Worm (Caenorhabditis elegans): Measurements from ENCODE around the gene ZK381.62.

Gene ZK381.62

ce11 chrIV:6971213-6971612, at the start of gene ZK381.62:
Gene ZK381.62 (minus strand): TSS chrIV:6971313.
- no peak for TF ChIP-seq nhr-76 (tag; optimal IDR thresholded peaks at IDR 0.05)
- TF ChIP-seq hlh-1 (tag; optimal IDR thresholded peaks at IDR 0.05) = no peak
- TF ChIP-seq lsy-2 (tag; optimal IDR thresholded peaks at IDR 0.05) = no peak
- no peak for TF ChIP-seq pha-4 (tag; optimal IDR thresholded peaks at IDR 0.05)
- TF ChIP-seq nhr-12 (tag; optimal IDR thresholded peaks at IDR 0.05) = no peak
- TF ChIP-seq lin-32 (GFP tag; optimal IDR thresholded peaks at IDR 0.05) = no peak
- no peak for TF ChIP-seq mls-2 (tag; optimal IDR thresholded peaks at IDR 0.05)
- TF ChIP-seq unc-39 (tag; optimal IDR thresholded peaks at IDR 0.05) = no peak
- TF ChIP-seq nhr-237 (tag; optimal IDR thresholded peaks at IDR 0.05) = no peak
- TF ChIP-seq sem-2 (GFP tag; optimal IDR thresholded peaks at IDR 0.05) = no peak
- no peak for TF ChIP-seq mep-1 (tag; optimal IDR thresholded peaks at IDR 0.05)
- no peak for TF ChIP-seq bed-3 (GFP tag; optimal IDR thresholded peaks at IDR 0.05)
- no peak for TF ChIP-seq zip-8 (tag; optimal IDR thresholded peaks at IDR 0.05)
- TF ChIP-seq ces-1 (GFP tag; optimal IDR thresholded peaks at IDR 0.05) = no peak
- TF ChIP-seq lin-13 (tag; optimal IDR thresholded peaks at IDR 0.05) = no peak
- TF ChIP-seq flh-1 (GFP tag; optimal IDR thresholded peaks at IDR 0.05) = no peak
- TF ChIP-seq unc-120 (tag; optimal IDR thresholded peaks at IDR 0.05; ENCODE audit: poor library complexity, severe bottlenecking) = no peak
- no peak for TF ChIP-seq ham-2 (GFP tag; optimal IDR thresholded peaks at IDR 0.05)

ce11 chrIV:7020630-7021029, 49.5 kb upstream of the ZK381.62 start:
- no peak for TF ChIP-seq M03D4.4 (tag; optimal IDR thresholded peaks at IDR 0.05)
- TF ChIP-seq drap-1 (GFP tag; optimal IDR thresholded peaks at IDR 0.05) = no peak
- no peak for TF ChIP-seq ham-2 (GFP tag; optimal IDR thresholded peaks at IDR 0.05)
- no peak for TF ChIP-seq elt-3 (tag; optimal IDR thresholded peaks at IDR 0.05)
- TF ChIP-seq nhr-237 (tag; optimal IDR thresholded peaks at IDR 0.05) = no peak
- no peak for TF ChIP-seq nhr-12 (tag; optimal IDR thresholded peaks at IDR 0.05)
- no peak for TF ChIP-seq ces-1 (GFP tag; optimal IDR thresholded peaks at IDR 0.05)
- no peak for TF ChIP-seq zip-8 (tag; optimal IDR thresholded peaks at IDR 0.05)
- TF ChIP-seq lin-13 (tag; optimal IDR thresholded peaks at IDR 0.05) = no peak
- TF ChIP-seq ceh-39 (tag; optimal IDR thresholded peaks at IDR 0.05) = no peak
- TF ChIP-seq sptf-1 (tag; optimal IDR thresholded peaks at IDR 0.05) = no peak
- no peak for TF ChIP-seq nhr-76 (tag; optimal IDR thresholded peaks at IDR 0.05)
- TF ChIP-seq ceh-83 (GFP tag; optimal IDR thresholded peaks at IDR 0.05) = no peak

ce11 chrIV:7018623-7019022, 47.5 kb upstream of the ZK381.62 start:
- no peak for TF ChIP-seq nhr-2 (tag; optimal IDR thresholded peaks at IDR 0.05)
- no peak for TF ChIP-seq nhr-76 (tag; optimal IDR thresholded peaks at IDR 0.05)
- no peak for TF ChIP-seq lin-32 (GFP tag; optimal IDR thresholded peaks at IDR 0.05)
- no peak for TF ChIP-seq M03D4.4 (tag; optimal IDR thresholded peaks at IDR 0.05)
- TF ChIP-seq flh-1 (GFP tag; optimal IDR thresholded peaks at IDR 0.05) = no peak
- TF ChIP-seq hlh-1 (tag; optimal IDR thresholded peaks at IDR 0.05) = no peak
- no peak for TF ChIP-seq sptf-1 (tag; optimal IDR thresholded peaks at IDR 0.05)
- no peak for TF ChIP-seq unc-39 (tag; optimal IDR thresholded peaks at IDR 0.05)
- TF ChIP-seq elt-3 (tag; optimal IDR thresholded peaks at IDR 0.05) = no peak
- no peak for TF ChIP-seq sem-2 (GFP tag; optimal IDR thresholded peaks at IDR 0.05)
- TF ChIP-seq mep-1 (tag; optimal IDR thresholded peaks at IDR 0.05) = no peak
- TF ChIP-seq lin-13 (tag; optimal IDR thresholded peaks at IDR 0.05) = no peak
- TF ChIP-seq drap-1 (GFP tag; optimal IDR thresholded peaks at IDR 0.05) = no peak
- TF ChIP-seq unc-62 (GFP tag; optimal IDR thresholded peaks at IDR 0.05) = no peak
- TF ChIP-seq nhr-237 (tag; optimal IDR thresholded peaks at IDR 0.05) = no peak
- no peak for TF ChIP-seq tbx-8 (GFP tag; optimal IDR thresholded peaks at IDR 0.05)
- TF ChIP-seq ceh-83 (GFP tag; optimal IDR thresholded peaks at IDR 0.05) = no peak
- no peak for TF ChIP-seq snpc-4 (tag; optimal IDR thresholded peaks at IDR 0.05)
- no peak for TF ChIP-seq bed-3 (GFP tag; optimal IDR thresholded peaks at IDR 0.05)

- TF ChIP-seq tbx-8 (GFP tag; optimal IDR thresholded peaks at IDR 0.05) = no peak
- TF ChIP-seq blmp-1 (tag; optimal IDR thresholded peaks at IDR 0.05) = no peak
- TF ChIP-seq ceh-43 (GFP tag; optimal IDR thresholded peaks at IDR 0.05) = no peak
- no peak for TF ChIP-seq pha-4 (tag; optimal IDR thresholded peaks at IDR 0.05)
- TF ChIP-seq nhr-2 (tag; optimal IDR thresholded peaks at IDR 0.05) = peak; percentile 92
- TF ChIP-seq ceh-39 (tag; optimal IDR thresholded peaks at IDR 0.05) = no peak
- TF ChIP-seq nhr-28 (tag; optimal IDR thresholded peaks at IDR 0.05) = no peak
- no peak for TF ChIP-seq unc-62 (GFP tag; optimal IDR thresholded peaks at IDR 0.05)
- peak; percentile 14 for TF ChIP-seq mls-2 (tag; optimal IDR thresholded peaks at IDR 0.05)
- no peak for TF ChIP-seq ham-2 (GFP tag; optimal IDR thresholded peaks at IDR 0.05)
- no peak for TF ChIP-seq lin-13 (tag; optimal IDR thresholded peaks at IDR 0.05)
- TF ChIP-seq unc-120 (tag; optimal IDR thresholded peaks at IDR 0.05; ENCODE audit: poor library complexity, severe bottlenecking) = no peak
- peak; percentile 83 for TF ChIP-seq ces-1 (GFP tag; optimal IDR thresholded peaks at IDR 0.05)
- no peak for TF ChIP-seq cnd-1 (tag; optimal IDR thresholded peaks at IDR 0.05)
Observed at ce11 chrIV:7017123-7017674, 46.1 kb upstream of the ZK381.62 start, which contains the start of gene gldi-4. Gene gldi-4 (plus strand): TSS chrIV:7017624.
